Fruit fly (Drosophila melanogaster): Measurements from ENCODE around the gene CG4098.

The CG4098 gene

DNA sequence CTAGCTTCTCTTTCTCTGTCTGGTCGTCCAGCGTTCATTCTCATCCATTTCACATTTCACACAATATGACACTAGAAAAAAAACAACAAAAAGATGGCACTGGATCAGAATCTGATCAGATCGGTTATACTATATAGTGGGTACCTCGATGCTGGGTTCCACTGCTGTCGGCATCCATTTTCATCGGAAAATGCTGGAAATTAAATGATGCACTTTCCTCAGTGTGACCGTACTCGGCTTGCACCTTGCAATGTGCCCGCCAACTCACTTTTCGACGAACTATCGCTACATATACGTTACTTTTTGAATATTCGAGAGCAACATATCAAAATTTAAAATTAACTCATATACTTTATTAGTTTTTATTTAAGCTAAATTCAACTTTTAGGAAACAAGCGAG lies 18.3 kb downstream of the CG4098 start, which contains the start of gene tra (continued):
- no peak for TF ChIP-seq CG11695 (GFP tag; IDR thresholded peaks at IDR 0.05)
- peak; percentile 76 for TF ChIP-seq E2f2 (GFP tag; IDR thresholded peaks at IDR 0.05)
- TF ChIP-seq phol (tag; optimal IDR thresholded peaks at IDR 0.05): peak; percentile 73

- TF ChIP-seq CG8089 (GFP tag; optimal IDR thresholded peaks at IDR 0.05) (peak; percentile 26), peb (GFP tag; IDR thresholded peaks at IDR 0.05) (no peak), tx (GFP tag; optimal IDR thresholded peaks at IDR 0.05) (peak; percentile 41), Atf3 (GFP tag; optimal IDR thresholded peaks at IDR 0.05) (peak; percentile 32), Opbp (GFP tag; IDR thresholded peaks at IDR 0.05; ENCODE audit: partially characterized antibody) (peak; percentile 85), CG30020 (tag; optimal IDR thresholded peaks at IDR 0.05) (peak; percentile 70), CG32532 (GFP tag; IDR thresholded peaks at IDR 0.05) (peak; percentile 80), Kr (GFP tag; optimal IDR thresholded peaks at IDR 0.05) (no peak), crc (GFP tag; optimal IDR thresholded peaks at IDR 0.05) (peak; percentile 9), Trl (optimal IDR thresholded peaks at IDR 0.05) (no peak), Trl (GFP tag; optimal IDR thresholded peaks at IDR 0.05) (peak; percentile 42), CG6854 (GFP tag; optimal IDR thresholded peaks at IDR 0.05) (no peak), ftz-f1 (GFP tag; optimal IDR thresholded peaks at IDR 0.05) (peak; percentile 64), Oaz (GFP tag; IDR thresholded peaks at IDR 0.05) (no peak), Hr78 (GFP tag; optimal IDR thresholded peaks at IDR 0.05) (no peak), Dp (GFP tag; optimal IDR thresholded peaks at IDR 0.05) (peak; percentile 47), croc (GFP tag; conservative IDR thresholded peaks at IDR 0.05) (no peak), crp (GFP tag; optimal IDR thresholded peaks at IDR 0.05) (peak in 1 of 2 experiments; percentile 57), CG7963 (GFP tag; IDR thresholded peaks at IDR 0.05; ENCODE audit: partially characterized antibody) (peak; percentile 79; the same call in 2 of the 3 replicates), YL-1 (GFP tag; optimal IDR thresholded peaks at IDR 0.05) (peak; percentile 93), CkIIα-i1 (GFP tag; IDR thresholded peaks at IDR 0.05) (no peak), CG6791 (GFP tag; IDR thresholded peaks at IDR 0.05; ENCODE audit: partially characterized antibody) (peak; percentile 85), run (tag; optimal IDR thresholded peaks at IDR 0.05) (no peak), Side (GFP tag; optimal IDR thresholded peaks at IDR 0.05) (peak; percentile 41), CG17328 (GFP tag; IDR thresholded peaks at IDR 0.05) (peak; percentile 62), GATAe (GFP tag; conservative IDR thresholded peaks at IDR 0.05) (no peak), CG8290 (GFP tag; optimal IDR thresholded peaks at IDR 0.05) (peak; percentile 75), CG8290 (tag; optimal IDR thresholded peaks at IDR 0.05) (peak; percentile 77 to 79), ewg (GFP tag; optimal IDR thresholded peaks at IDR 0.05) (peak; percentile 68), CG7745 (tag; optimal IDR thresholded peaks at IDR 0.05) (no peak), lab (GFP tag; optimal IDR thresholded peaks at IDR 0.05) (no peak), chm (GFP tag; IDR thresholded peaks at IDR 0.05) (peak; percentile 53; the same call in 1 of the 2 replicates), hbn (GFP tag; IDR thresholded peaks at IDR 0.05; ENCODE audit: partially characterized antibody) (peak; percentile 95), tup (GFP tag; optimal IDR thresholded peaks at IDR 0.05) (peak; percentile 10), CG8765 (GFP tag; IDR thresholded peaks at IDR 0.05) (no peak), CG34376 (GFP tag; optimal IDR thresholded peaks at IDR 0.05) (peak; percentile 31), Antp (GFP tag; optimal IDR thresholded peaks at IDR 0.05) (peak; percentile 44), row (GFP tag; IDR thresholded peaks at IDR 0.05) (peak; percentile 94), C15 (GFP tag; IDR thresholded peaks at IDR 0.05) (no peak), bcd (GFP tag; optimal IDR thresholded peaks at IDR 0.05) (peak; percentile 66), CG10147 (GFP tag; optimal IDR thresholded peaks at IDR 0.05) (peak; percentile 36), HmgZ (tag; optimal IDR thresholded peaks at IDR 0.05) (peak; percentile 83), CG6254 (GFP tag; optimal IDR thresholded peaks at IDR 0.05) (no peak), bab2 (GFP tag; optimal IDR thresholded peaks at IDR 0.05) (peak; percentile 52), trh (GFP tag; optimal IDR thresholded peaks at IDR 0.05) (peak; percentile 25), Bdp1 (GFP tag; optimal IDR thresholded peaks at IDR 0.05) (peak; percentile 64)
Measured at dm6 chr3L:16587994-16588622, 21.0 kb downstream of the CG4098 start.
